Worm (Caenorhabditis elegans): ENCODE measurements around the gene M01H9.5.

DNA sequence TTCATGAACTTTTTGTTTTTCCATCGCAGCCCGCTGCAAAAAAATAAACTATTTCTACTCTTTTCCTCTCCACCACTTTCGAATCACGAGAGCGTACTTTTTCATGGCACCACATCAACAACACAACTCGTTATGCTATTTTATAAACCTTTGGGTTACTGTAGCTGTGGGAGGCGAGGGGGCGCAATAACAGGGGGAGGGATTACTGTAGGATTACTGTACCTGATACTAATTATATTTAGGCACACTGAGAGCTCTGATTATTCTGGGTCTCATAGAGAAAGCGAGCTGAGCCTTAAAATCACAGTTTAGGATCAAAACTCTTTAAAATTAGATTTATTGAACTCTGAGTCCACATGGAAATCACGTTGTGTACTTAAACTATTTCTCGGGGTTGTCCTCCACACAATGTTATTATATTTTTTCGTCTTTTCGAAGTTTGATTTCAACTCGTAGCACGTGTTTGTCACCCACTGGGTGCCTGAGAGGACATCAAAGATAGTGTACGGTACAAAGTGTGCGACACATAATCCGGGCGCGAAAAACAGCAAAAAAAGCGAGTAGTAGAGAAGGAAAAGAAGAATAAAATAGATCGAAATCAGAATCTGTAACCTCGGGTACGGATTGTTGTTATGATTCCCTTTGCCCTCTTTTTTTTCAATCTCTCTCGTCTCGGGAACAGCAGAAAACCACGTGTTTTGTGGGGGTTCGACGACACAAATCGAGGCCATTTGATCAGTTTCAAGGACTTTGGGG, 7.3 kb downstream of the M01H9.5 start:
- TF ChIP-seq nhr-237 (tag; optimal IDR thresholded peaks at IDR 0.05) (no peak), nhr-20 (tag; optimal IDR thresholded peaks at IDR 0.05) (peak; percentile 86), ztf-11 (tag; optimal IDR thresholded peaks at IDR 0.05) (no peak), elt-2 (tag; optimal IDR thresholded peaks at IDR 0.05) (peak; percentile 44), lin-39 (tag; optimal IDR thresholded peaks at IDR 0.05) (no peak), egl-27 (tag; optimal IDR thresholded peaks at IDR 0.05) (no peak)

All from whole organism, L1 larva.